Worm (Caenorhabditis elegans) whole organism, late embryonic: ENCODE results near the gene irg-7.

Experiments used
- C08G9.2 ChIP-seq: sonication (generic microtip); optimal IDR thresholded peaks from 2 replicates; lab custom pipeline; 2016; ENCODE audit warnings: mild to moderate bottlenecking, missing genetic modification characterization, moderate library complexity, missing compliant biosample characterization
- K02D7.2 ChIP-seq: sonication (generic microtip); optimal IDR thresholded peaks from 2 replicates; lab custom pipeline; 2017; ENCODE audit warnings: mild to moderate bottlenecking, missing genetic modification characterization, missing compliant biosample characterization
- Y22D7AL.16 ChIP-seq: sonication (generic microtip); optimal IDR thresholded peaks from 2 replicates; lab custom pipeline; 2016; ENCODE audit warnings: missing genetic modification characterization, missing compliant biosample characterization
- ahr-1 ChIP-seq: sonication (generic microtip); optimal IDR thresholded peaks from 2 replicates; lab custom pipeline; 2016; ENCODE audit warnings: missing genetic modification characterization, missing compliant biosample characterization
- ama-1 ChIP-seq: fragments of 150-350 bp; optimal IDR thresholded peaks from 2 replicates; lab custom pipeline; 2014
- ceh-14 ChIP-seq: sonication (generic microtip); optimal IDR thresholded peaks from 2 replicates; lab custom pipeline; 2016; ENCODE audit warnings: missing genotype, missing genetic modification characterization, missing compliant biosample characterization
- ceh-19 ChIP-seq: fragments of 200-800 bp; sonication (Bioruptor generic); optimal IDR thresholded peaks from 2 replicates; lab custom pipeline; 2018; ENCODE audit warnings: mild to moderate bottlenecking, missing genetic modification characterization, missing compliant biosample characterization
- ceh-2 ChIP-seq: sonication (generic microtip); optimal IDR thresholded peaks from 2 replicates; lab custom pipeline; 2016; ENCODE audit warnings: missing genotype, missing genetic modification characterization, missing compliant biosample characterization
- ceh-22 ChIP-seq: sonication (generic microtip); optimal IDR thresholded peaks from 2 replicates; lab custom pipeline; 2017; ENCODE audit warnings: missing biosample characterization, missing genetic modification characterization
- ceh-34 ChIP-seq: sonication (generic microtip); optimal IDR thresholded peaks from 2 replicates; lab custom pipeline; 2016; ENCODE audit warnings: mild to moderate bottlenecking, missing genetic modification characterization, missing compliant biosample characterization
- ceh-45 ChIP-seq: fragments of 200-800 bp; sonication (Bioruptor generic); IDR thresholded peaks from 2 replicates; pipeline ENCODE4 v1.3.6; 2022; ENCODE audit warnings: missing genetic modification reagents, missing genetic modification characterization, missing compliant biosample characterization
- ceh-48 ChIP-seq: sonication (generic microtip); optimal IDR thresholded peaks from 2 replicates; lab custom pipeline; 2016; ENCODE audit warnings: missing genetic modification characterization, inconsistent platforms, missing compliant biosample characterization
- dmd-4 ChIP-seq: sonication (generic microtip); optimal IDR thresholded peaks from 2 replicates; lab custom pipeline; 2016; ENCODE audit warnings: borderline replicate concordance, missing genetic modification characterization, missing compliant biosample characterization
- dve-1 ChIP-seq: sonication (generic microtip); optimal IDR thresholded peaks from 2 replicates; lab custom pipeline; 2017; ENCODE audit warnings: antibody characterized with exemption, mild to moderate bottlenecking, missing genetic modification characterization, missing compliant biosample characterization
- elt-2 ChIP-seq: sonication (generic microtip); optimal IDR thresholded peaks from 2 replicates; lab custom pipeline; 2016; ENCODE audit warnings: missing genetic modification reagents, missing genetic modification characterization, missing compliant biosample characterization
- elt-4 ChIP-seq: sonication (generic microtip); optimal IDR thresholded peaks from 2 replicates; lab custom pipeline; 2016; ENCODE audit warnings: missing genetic modification characterization, missing compliant biosample characterization
- ets-4 ChIP-seq: sonication (generic microtip); optimal IDR thresholded peaks from 2 replicates; lab custom pipeline; 2016; ENCODE audit warnings: missing genetic modification characterization, missing compliant biosample characterization
- gmeb-2 ChIP-seq: sonication (generic microtip); optimal IDR thresholded peaks from 2 replicates; lab custom pipeline; 2016; ENCODE audit warnings: missing genetic modification characterization, inconsistent platforms, missing compliant biosample characterization
- hlh-13 ChIP-seq: fragments of 200-800 bp; sonication (Bioruptor generic); optimal IDR thresholded peaks from 2 replicates; lab custom pipeline; 2018; ENCODE audit warnings: mild to moderate bottlenecking, missing genetic modification characterization, missing compliant biosample characterization
- hlh-8 ChIP-seq: sonication (generic microtip); optimal IDR thresholded peaks from 2 replicates; lab custom pipeline; 2016; ENCODE audit warnings: missing genotype, missing genetic modification characterization, missing compliant biosample characterization
- lin-11 ChIP-seq: fragments of 200-800 bp; sonication (Bioruptor generic); optimal IDR thresholded peaks from 2 replicates; lab custom pipeline; 2018; ENCODE audit warnings: mild to moderate bottlenecking, missing genetic modification characterization, missing compliant biosample characterization
- madf-2 ChIP-seq: sonication (generic microtip); optimal IDR thresholded peaks from 2 replicates; lab custom pipeline; 2017; ENCODE audit warnings: missing genetic modification characterization, missing compliant biosample characterization
- npax-4 ChIP-seq: sonication (generic microtip); optimal IDR thresholded peaks from 2 replicates; lab custom pipeline; 2016; ENCODE audit warnings: missing genetic modification characterization, missing compliant biosample characterization
- pat-9 ChIP-seq: fragments of 200-800 bp; sonication (Bioruptor generic); optimal IDR thresholded peaks from 2 replicates; lab custom pipeline; 2018; ENCODE audit warnings: mild to moderate bottlenecking, missing genetic modification characterization, moderate library complexity, missing compliant biosample characterization
- pha-4 ChIP-seq: fragments of 150-350 bp; optimal IDR thresholded peaks from 2 replicates; lab custom pipeline; 2018; ENCODE audit warnings: missing biosample characterization, missing genetic modification reagents, missing genetic modification characterization
- pqm-1 ChIP-seq: sonication (generic microtip); optimal IDR thresholded peaks from 2 replicates; lab custom pipeline; 2016; ENCODE audit warnings: missing genetic modification characterization, missing compliant biosample characterization
- pros-1 ChIP-seq: fragments of 150-350 bp; optimal IDR thresholded peaks from 2 replicates; lab custom pipeline; 2014; ENCODE audit warnings: missing biosample characterization, missing genetic modification reagents, missing genetic modification characterization
- ref-2 ChIP-seq: sonication (generic microtip); optimal IDR thresholded peaks from 2 replicates; lab custom pipeline; 2016; ENCODE audit warnings: missing genetic modification characterization, missing compliant biosample characterization
- rnt-1 ChIP-seq: sonication (generic microtip); optimal IDR thresholded peaks from 2 replicates; lab custom pipeline; 2016; ENCODE audit warnings: missing genetic modification characterization, missing compliant biosample characterization
- tbx-2 ChIP-seq: sonication (generic microtip); optimal IDR thresholded peaks from 2 replicates; lab custom pipeline; 2016; ENCODE audit warnings: missing genetic modification characterization, missing compliant biosample characterization
- unc-3 ChIP-seq, 2 experiments: fragments of 200-800 bp in 1 of 2; sonication (Bioruptor generic) in 1 of 2; sonication (generic microtip) in 1 of 2; conservative IDR thresholded peaks in 1 of 2; optimal IDR thresholded peaks in 1 of 2; 2 replicates each; pipeline versions ENCODE4 v1.3.6 to Lab custom; 2016 to 2022; ENCODE audit warnings: missing compliant biosample characterization in 2 of 2, missing genetic modification characterization in 2 of 2, missing genetic modification reagents in 1 of 2
- unc-42 ChIP-seq: sonication (generic microtip); optimal IDR thresholded peaks from 2 replicates; lab custom pipeline; 2016; ENCODE audit warnings: missing genotype, missing genetic modification characterization, missing compliant biosample characterization

irg-7 gene

DNA sequence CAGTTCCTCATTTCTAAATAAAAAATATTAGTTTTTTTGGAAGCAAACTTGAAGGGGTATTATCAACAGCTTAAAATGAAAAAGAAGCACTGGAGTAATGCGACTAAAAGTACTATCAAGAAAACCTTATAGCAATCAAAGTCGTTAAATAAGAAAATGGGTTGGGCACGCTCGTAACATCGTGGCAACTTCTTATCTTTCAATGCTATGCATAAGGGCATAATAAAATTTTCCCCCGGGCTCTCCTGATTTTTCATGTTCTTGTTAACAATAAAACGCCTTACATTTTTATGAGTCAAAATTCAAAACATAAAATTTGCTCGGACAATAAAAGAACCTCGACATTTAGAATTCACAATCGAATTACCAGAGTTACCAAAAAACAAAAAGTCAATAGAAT is at the start of gene irg-7:
Gene irg-7 (minus strand): TSS at position 23 of the 400 bp plus-strand sequence.
- TF ChIP-seq ceh-45 (GFP tag; lab: Robert Waterston, UW) (no peak), hlh-13 (GFP tag; lab: Kevin White, UChicago) (no peak), ceh-19 (GFP tag; lab: Kevin White, UChicago) (no peak), dmd-4 (no peak), ceh-14 (tag; lab: Kevin White, UChicago) (no peak), npax-4 (tag; lab: Kevin White, UChicago) (no peak), pat-9 (tag; lab: Kevin White, UChicago) (no peak), ceh-48 (no peak), pha-4 (tag; lab: Kevin White, UChicago) (no peak), lin-11 (tag; lab: Kevin White, UChicago) (no peak)

DNA sequence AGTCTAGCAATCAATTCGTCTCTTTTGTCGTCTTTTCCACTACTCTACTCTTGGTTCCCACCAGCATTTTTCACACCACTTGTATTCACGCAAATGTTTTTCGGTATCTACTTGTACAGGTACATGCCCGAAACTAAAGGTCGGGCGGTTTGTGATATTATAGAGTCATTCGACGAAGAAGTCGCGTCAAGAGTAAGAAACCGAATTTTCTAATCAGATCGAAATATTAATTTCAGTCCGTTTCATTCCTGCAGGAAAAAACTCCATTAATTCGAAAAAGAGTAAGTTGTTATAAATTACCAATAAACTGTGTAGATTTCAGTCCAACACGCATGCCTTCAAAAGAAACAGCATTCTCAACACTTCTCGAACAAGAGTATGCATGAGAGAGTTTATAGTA is 48.5 kb upstream of the irg-7 start:
- TF ChIP-seq ceh-14 (tag; lab: Kevin White, UChicago) = no peak
- TF ChIP-seq, all 69 proteins: peak for 0

DNA sequence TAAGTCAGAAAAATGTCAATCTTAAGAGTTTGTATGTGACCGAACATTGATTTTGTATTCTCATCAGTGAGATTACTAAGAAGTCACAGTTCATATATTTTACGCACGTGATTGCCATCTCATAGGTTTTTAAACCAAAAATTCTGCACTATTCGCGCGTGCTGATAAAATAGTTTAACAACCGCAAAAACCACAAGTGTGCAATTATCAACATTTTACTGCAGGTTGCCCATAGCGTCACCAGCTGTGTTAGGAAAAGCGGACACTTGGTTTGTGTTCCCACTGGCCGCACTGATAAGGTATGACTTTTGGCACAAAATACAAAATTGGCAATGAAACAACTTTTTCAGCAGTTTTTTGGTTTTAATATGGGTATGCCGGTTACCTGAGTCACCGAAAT is 46.7 kb upstream of the irg-7 start:
- TF ChIP-seq pros-1 (tag; lab: Kevin White, UChicago) (no peak), elt-2 (peak; percentile 53)

DNA sequence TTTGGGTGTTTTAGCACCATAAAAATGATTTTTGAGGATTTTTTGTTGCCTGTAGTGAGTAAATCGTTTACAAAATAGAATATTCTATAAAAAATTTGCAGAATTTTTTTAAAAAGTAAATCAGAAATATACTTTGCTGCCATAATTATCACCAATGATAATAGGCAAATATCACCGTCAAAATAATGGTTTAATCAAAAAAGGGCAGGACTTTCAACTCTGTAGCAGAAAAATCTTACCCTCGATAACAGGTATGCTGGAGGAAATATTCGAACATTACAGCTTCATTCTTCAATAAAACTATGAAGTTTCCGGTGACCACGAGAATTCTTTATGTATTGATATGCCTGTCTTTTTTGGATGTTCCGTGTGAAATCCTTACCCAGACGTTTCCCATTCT is 45.7 kb upstream of the irg-7 start, which contains the start of gene K09C4.4:
Gene K09C4.4 (plus strand): TSS at position 301 of the 400 bp plus-strand sequence.
- no peak for TF ChIP-seq C08G9.2
- TF ChIP-seq ceh-45 (GFP tag; lab: Robert Waterston, UW) = no peak
- TF ChIP-seq pat-9 (tag; lab: Kevin White, UChicago) = no peak
- no peak for TF ChIP-seq hlh-8 (tag; lab: Kevin White, UChicago)
- no peak for TF ChIP-seq pha-4 (tag; lab: Kevin White, UChicago)

- TF ChIP-seq madf-2 (tag; lab: Kevin White, UChicago) (no peak), ahr-1 (tag; lab: Kevin White, UChicago) (no peak), tbx-2 (tag; lab: Kevin White, UChicago) (no peak), pha-4 (tag; lab: Kevin White, UChicago) (no peak), unc-42 (tag; lab: Kevin White, UChicago) (no peak), rnt-1 (tag; lab: Kevin White, UChicago) (no peak), gmeb-2 (tag; lab: Kevin White, UChicago) (no peak), Y22D7AL.16 (tag; lab: Kevin White, UChicago) (no peak), dve-1 (tag; lab: Kevin White, UChicago) (no peak)
Observed at ce11 chrX:3285448-3285847, 42.0 kb upstream of the irg-7 start.

ce11 chrX:3284967-3285366 is 41.5 kb upstream of the irg-7 start:
- TF ChIP-seq ets-4 (no peak), K02D7.2 (tag; lab: Kevin White, UChicago) (no peak), elt-2 (no peak), pqm-1 (tag; lab: Kevin White, UChicago) (no peak), ceh-22 (tag; lab: Kevin White, UChicago) (no peak), ceh-2 (tag; lab: Kevin White, UChicago) (no peak), elt-4 (tag; lab: Kevin White, UChicago) (no peak), ama-1 (lab: Kevin White, UChicago) (no peak), unc-3 (GFP tag; conservative IDR thresholded peaks at IDR 0.05; lab: Robert Waterston, UW) (no peak), unc-3 (tag; optimal IDR thresholded peaks at IDR 0.05; lab: Kevin White, UChicago) (no peak), ref-2 (tag; lab: Kevin White, UChicago) (no peak), ceh-34 (tag; lab: Kevin White, UChicago) (no peak), ceh-19 (GFP tag; lab: Kevin White, UChicago) (no peak)
